Worm (Caenorhabditis elegans): ENCODE results near the gene F53F4.4.

F53F4.4 gene

DNA sequence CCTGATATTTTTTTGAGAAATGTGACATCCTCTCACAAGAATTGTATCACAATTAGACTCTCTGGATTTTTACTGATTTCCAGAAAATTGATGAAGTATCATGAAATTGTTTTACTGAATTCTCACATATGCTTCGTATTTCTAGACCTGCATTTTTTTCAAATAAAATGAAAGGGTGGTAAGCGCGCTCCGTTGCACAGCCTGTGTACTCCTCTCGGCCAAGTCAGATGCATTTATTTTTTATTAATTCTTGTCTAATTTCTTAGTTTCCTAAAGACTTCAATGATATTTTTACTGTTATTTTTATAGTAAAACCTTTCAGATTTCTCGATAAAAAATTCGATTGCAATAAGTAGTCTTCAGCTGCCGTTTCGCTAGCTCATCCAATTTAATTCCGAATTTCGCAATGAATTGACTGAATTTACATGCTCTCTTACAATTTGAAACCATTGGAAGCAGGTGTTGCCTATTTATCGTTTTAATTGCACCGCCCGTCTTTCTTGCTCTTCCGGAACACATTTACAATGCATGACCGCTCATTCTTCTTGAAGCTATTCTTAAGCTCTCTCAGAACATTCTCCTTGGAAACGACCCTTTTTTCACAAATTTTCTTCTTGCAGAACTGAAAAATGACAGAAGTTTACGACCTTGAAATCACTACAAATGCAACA, 1.5 kb upstream of the F53F4.4 start, which contains the start of gene tbcb-1:
Gene tbcb-1 (plus strand): TSS at position 621 of the 671 bp plus-strand sequence.
- no peak for TF ChIP-seq flt-1 (GFP tag; IDR thresholded peaks at IDR 0.05)
- no peak for TF ChIP-seq ztf-23 (GFP tag; IDR thresholded peaks at IDR 0.05)
- no peak for TF ChIP-seq ref-1 (GFP tag; conservative IDR thresholded peaks at IDR 0.05)
- no peak for TF ChIP-seq tab-1 (GFP tag; IDR thresholded peaks at IDR 0.05)
- no peak for TF ChIP-seq ztf-29 (GFP tag; IDR thresholded peaks at IDR 0.05)

DNA sequence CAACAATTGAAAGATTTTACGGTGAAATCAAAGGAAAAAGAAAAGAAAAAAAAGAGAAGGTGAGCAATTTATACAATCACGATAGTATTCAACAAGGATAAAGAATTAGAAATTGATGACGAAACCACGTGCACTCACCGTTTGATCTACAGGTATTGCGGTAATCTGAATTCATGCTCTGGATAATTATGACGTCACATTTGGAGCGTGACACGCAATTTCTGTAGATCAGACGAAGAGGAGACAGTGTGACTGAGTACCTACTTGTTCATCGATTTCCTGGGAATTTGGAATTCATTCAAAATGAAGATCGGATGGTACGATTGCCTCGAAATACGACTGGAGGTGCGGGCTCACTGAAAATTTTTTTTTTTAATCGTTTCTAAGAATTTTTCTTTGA, 5.2 kb downstream of the F53F4.4 start:
- no peak for TF ChIP-seq flt-1 (GFP tag; IDR thresholded peaks at IDR 0.05)
- TF ChIP-seq ztf-23 (GFP tag; IDR thresholded peaks at IDR 0.05): no peak
- TF ChIP-seq ztf-29 (GFP tag; IDR thresholded peaks at IDR 0.05): no peak
- no peak for TF ChIP-seq cog-1 (tag; optimal IDR thresholded peaks at IDR 0.05)
- TF ChIP-seq med-1 (GFP tag; optimal IDR thresholded peaks at IDR 0.05; ENCODE audit: insufficient read depth): no peak
- no peak for TF ChIP-seq tab-1 (GFP tag; IDR thresholded peaks at IDR 0.05)
- no peak for TF ChIP-seq T22C8.4 (GFP tag; IDR thresholded peaks at IDR 0.05)
- TF ChIP-seq klf-2 (GFP tag; conservative IDR thresholded peaks at IDR 0.05): no peak
- TF ChIP-seq ref-1 (GFP tag; conservative IDR thresholded peaks at IDR 0.05): no peak

DNA sequence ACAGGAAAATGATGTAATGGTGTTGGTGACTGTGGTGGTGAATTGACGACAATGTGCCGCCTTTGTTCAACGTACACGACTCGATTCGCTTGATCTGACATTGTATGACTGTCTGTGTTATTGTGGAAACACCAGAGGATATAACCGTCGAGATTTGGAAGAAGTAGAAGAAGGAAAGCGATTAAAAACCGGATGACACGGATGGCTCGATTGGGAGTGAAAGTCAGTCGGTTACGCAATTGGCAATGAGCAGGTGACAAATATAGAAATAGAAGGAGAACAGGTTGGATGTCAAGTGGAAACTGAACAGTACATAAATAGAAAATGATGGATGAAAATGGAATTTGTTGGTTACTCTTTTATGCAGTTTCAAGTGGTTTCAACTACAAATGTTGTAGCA, 7.7 kb downstream of the F53F4.4 start, which contains the start of gene rdy-2:
Gene rdy-2 (minus strand): TSS at position 101 of the 400 bp plus-strand sequence.
- TF ChIP-seq med-1 (GFP tag; optimal IDR thresholded peaks at IDR 0.05; ENCODE audit: insufficient read depth): no peak
- no peak for TF ChIP-seq T22C8.4 (GFP tag; IDR thresholded peaks at IDR 0.05)
- no peak for TF ChIP-seq ref-1 (GFP tag; conservative IDR thresholded peaks at IDR 0.05)
- no peak for TF ChIP-seq ztf-23 (GFP tag; IDR thresholded peaks at IDR 0.05)
- TF ChIP-seq klf-2 (GFP tag; conservative IDR thresholded peaks at IDR 0.05): no peak
- no peak for TF ChIP-seq ztf-29 (GFP tag; IDR thresholded peaks at IDR 0.05)
- no peak for TF ChIP-seq cog-1 (tag; optimal IDR thresholded peaks at IDR 0.05)
- TF ChIP-seq flt-1 (GFP tag; IDR thresholded peaks at IDR 0.05): no peak
- TF ChIP-seq tab-1 (GFP tag; IDR thresholded peaks at IDR 0.05): no peak

DNA sequence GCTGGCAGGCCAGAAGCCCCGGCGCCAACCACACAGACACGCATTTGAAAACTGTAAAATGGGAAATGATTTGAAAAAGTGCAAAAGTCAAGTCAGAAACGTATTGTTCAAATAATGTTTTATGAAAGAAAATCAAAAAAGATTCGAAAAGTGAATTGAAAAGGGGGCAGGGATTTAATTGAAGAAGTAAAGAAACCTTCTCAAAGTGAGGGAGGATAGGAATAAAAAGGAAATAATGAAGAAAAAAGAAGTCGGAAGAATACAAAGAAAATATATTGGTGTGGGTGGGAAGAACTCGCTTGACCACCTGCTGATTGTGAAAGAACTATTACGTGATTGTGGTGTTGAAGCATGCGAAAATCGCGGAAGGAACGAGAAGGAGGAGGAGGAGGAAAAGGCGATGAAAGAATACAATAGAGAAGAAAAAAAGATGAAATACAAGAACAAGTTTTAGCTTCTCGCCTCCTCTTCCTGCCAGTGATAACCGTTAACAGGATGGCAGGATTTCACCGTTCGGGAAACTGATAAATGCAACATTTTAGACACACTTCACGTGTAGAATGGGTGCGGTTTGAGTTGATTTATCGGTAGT, 13.6 kb downstream of the F53F4.4 start, which contains the start of gene fmo-4:
Gene fmo-4 (minus strand): TSS at position 51 of the 592 bp plus-strand sequence.
- TF ChIP-seq cog-1 (tag; optimal IDR thresholded peaks at IDR 0.05) (no peak), flt-1 (GFP tag; IDR thresholded peaks at IDR 0.05) (no peak), T22C8.4 (GFP tag; IDR thresholded peaks at IDR 0.05) (no peak), med-1 (GFP tag; optimal IDR thresholded peaks at IDR 0.05; ENCODE audit: insufficient read depth) (no peak), ref-1 (GFP tag; conservative IDR thresholded peaks at IDR 0.05) (no peak), ztf-23 (GFP tag; IDR thresholded peaks at IDR 0.05) (no peak), ztf-29 (GFP tag; IDR thresholded peaks at IDR 0.05) (no peak), klf-2 (GFP tag; conservative IDR thresholded peaks at IDR 0.05) (no peak), tab-1 (GFP tag; IDR thresholded peaks at IDR 0.05) (no peak)

DNA sequence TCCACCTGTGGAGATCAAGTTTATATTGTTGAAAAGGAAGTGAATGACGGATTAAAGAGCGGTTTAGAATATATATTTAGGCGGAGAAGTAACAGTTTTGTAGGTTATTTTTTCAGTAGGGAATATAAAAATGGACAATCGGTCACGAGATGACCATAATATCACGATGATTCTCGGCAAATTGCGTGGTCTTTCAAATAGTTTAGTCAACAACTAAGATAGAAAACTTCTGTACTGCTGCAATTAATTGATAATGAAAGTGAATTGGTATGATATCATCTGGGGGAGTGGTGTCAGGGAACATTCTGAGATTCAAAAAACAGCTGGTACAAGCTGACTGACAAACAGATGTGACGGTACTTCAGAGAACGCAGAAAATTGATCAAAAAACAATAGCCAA, 15.3 kb downstream of the F53F4.4 start:
- no peak for TF ChIP-seq ztf-23 (GFP tag; IDR thresholded peaks at IDR 0.05)
- TF ChIP-seq cog-1 (tag; optimal IDR thresholded peaks at IDR 0.05): no peak
- TF ChIP-seq flt-1 (GFP tag; IDR thresholded peaks at IDR 0.05): no peak
- TF ChIP-seq tab-1 (GFP tag; IDR thresholded peaks at IDR 0.05): no peak
- no peak for TF ChIP-seq med-1 (GFP tag; optimal IDR thresholded peaks at IDR 0.05; ENCODE audit: insufficient read depth)
- TF ChIP-seq klf-2 (GFP tag; conservative IDR thresholded peaks at IDR 0.05): no peak
- TF ChIP-seq T22C8.4 (GFP tag; IDR thresholded peaks at IDR 0.05): no peak
- TF ChIP-seq ref-1 (GFP tag; conservative IDR thresholded peaks at IDR 0.05): no peak
- TF ChIP-seq ztf-29 (GFP tag; IDR thresholded peaks at IDR 0.05): no peak

DNA sequence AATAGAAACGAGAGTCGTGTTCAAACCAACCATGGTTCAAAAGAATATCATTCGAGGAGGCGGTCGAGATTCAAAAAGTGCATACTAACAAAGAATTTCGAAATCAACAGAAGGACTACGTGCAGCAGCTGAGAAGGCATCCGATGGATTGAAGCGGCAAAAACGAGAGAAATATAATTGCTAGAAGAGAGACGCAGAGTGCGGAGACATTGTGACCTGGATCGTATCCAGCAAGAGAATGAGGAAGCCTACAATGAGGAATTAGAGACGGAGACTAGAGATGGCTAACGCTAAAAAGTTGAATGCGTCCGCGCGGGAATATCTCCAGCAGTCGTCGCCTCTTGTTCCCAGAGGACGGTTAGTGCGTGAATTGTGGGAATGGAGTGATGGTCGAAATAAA, 16.6 kb downstream of the F53F4.4 start:
- TF ChIP-seq klf-2 (GFP tag; conservative IDR thresholded peaks at IDR 0.05) (no peak), flt-1 (GFP tag; IDR thresholded peaks at IDR 0.05) (no peak), ztf-29 (GFP tag; IDR thresholded peaks at IDR 0.05) (no peak), med-1 (GFP tag; optimal IDR thresholded peaks at IDR 0.05; ENCODE audit: insufficient read depth) (no peak), T22C8.4 (GFP tag; IDR thresholded peaks at IDR 0.05) (no peak), tab-1 (GFP tag; IDR thresholded peaks at IDR 0.05) (no peak), cog-1 (tag; optimal IDR thresholded peaks at IDR 0.05) (no peak), ref-1 (GFP tag; conservative IDR thresholded peaks at IDR 0.05) (no peak)

DNA sequence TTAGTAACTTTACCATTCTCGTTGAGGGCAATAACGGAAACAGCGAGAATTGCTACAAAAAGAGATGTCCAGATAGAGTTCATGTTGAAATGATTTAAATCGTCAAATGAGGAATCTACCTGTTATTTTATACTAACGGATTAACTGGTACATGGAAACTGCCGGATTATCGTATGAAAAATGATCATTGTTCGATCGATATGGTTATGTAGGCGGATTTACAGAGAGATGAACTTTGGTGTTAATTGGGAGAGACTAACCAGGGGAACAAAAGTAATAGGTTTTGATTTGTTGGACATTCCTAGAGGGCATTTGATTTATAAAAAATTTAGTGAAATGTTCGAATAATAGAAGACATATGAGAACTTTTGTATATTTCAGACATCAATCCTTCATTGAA, 18.6 kb downstream of the F53F4.4 start, which contains the start of gene spig-9:
Gene spig-9 (minus strand): TSS at position 101 of the 400 bp plus-strand sequence.
- no peak for TF ChIP-seq flt-1 (GFP tag; IDR thresholded peaks at IDR 0.05)
- TF ChIP-seq med-1 (GFP tag; optimal IDR thresholded peaks at IDR 0.05; ENCODE audit: insufficient read depth): no peak
- no peak for TF ChIP-seq klf-2 (GFP tag; conservative IDR thresholded peaks at IDR 0.05)

DNA sequence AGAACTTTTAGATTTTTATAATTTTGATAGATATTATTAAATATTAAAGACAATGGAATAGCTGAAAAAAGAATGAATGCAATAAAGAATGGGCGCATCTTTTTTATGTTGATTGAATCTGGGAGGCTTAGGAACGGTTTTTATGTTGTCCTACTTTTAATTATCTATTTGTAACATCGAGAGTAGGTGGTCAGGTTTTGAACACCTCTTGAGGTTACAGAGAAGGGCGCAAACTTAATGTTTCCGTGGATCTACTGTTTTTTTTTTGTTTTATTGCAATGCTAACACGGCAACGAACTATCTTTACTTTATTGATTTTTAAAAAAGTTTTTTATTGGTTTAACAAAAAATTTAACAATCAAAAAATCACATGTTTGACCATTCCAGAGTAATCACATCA, 20.7 kb downstream of the F53F4.4 start, which contains the start of gene F53F4.7:
Gene F53F4.7 (minus strand): TSS at position 101 of the 400 bp plus-strand sequence.
- TF ChIP-seq flt-1 (GFP tag; IDR thresholded peaks at IDR 0.05): no peak
- TF ChIP-seq klf-2 (GFP tag; conservative IDR thresholded peaks at IDR 0.05): no peak
- no peak for TF ChIP-seq cog-1 (tag; optimal IDR thresholded peaks at IDR 0.05)
- TF ChIP-seq ztf-23 (GFP tag; IDR thresholded peaks at IDR 0.05): no peak
- TF ChIP-seq T22C8.4 (GFP tag; IDR thresholded peaks at IDR 0.05): no peak
- no peak for TF ChIP-seq ztf-29 (GFP tag; IDR thresholded peaks at IDR 0.05)
- TF ChIP-seq tab-1 (GFP tag; IDR thresholded peaks at IDR 0.05): no peak
- TF ChIP-seq med-1 (GFP tag; optimal IDR thresholded peaks at IDR 0.05; ENCODE audit: insufficient read depth): no peak
- TF ChIP-seq ref-1 (GFP tag; conservative IDR thresholded peaks at IDR 0.05): no peak

DNA sequence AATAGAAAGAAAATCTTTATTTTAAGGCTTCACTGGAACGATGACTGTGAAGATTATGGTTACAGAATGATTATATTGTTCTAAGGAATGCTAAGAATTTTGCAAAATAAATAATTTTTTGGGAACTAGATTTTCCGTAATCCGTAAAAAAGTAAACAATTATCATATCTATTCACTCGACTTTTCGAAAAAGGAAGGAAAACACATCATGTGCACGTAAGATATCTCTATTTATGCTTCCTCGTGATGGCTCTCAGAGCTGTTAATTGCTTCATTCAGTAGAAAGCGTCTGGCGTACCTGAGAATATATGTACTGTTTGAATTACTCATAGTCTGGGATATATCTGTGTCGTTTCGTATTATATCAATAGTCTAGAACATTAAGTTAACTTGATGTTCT, 26.6 kb downstream of the F53F4.4 start, which contains the start of gene srd-11:
Gene srd-11 (minus strand): TSS at position 101 of the 400 bp plus-strand sequence.
- TF ChIP-seq cog-1 (tag; optimal IDR thresholded peaks at IDR 0.05) (no peak), ztf-29 (GFP tag; IDR thresholded peaks at IDR 0.05) (no peak), ref-1 (GFP tag; conservative IDR thresholded peaks at IDR 0.05) (no peak), tab-1 (GFP tag; IDR thresholded peaks at IDR 0.05) (no peak), ztf-23 (GFP tag; IDR thresholded peaks at IDR 0.05) (no peak), klf-2 (GFP tag; conservative IDR thresholded peaks at IDR 0.05) (no peak), med-1 (GFP tag; optimal IDR thresholded peaks at IDR 0.05; ENCODE audit: insufficient read depth) (no peak), flt-1 (GFP tag; IDR thresholded peaks at IDR 0.05) (no peak), T22C8.4 (GFP tag; IDR thresholded peaks at IDR 0.05) (no peak)

Data from whole organism, midembryonic.